Worm (Caenorhabditis elegans) whole organism, early embryonic: ENCODE data around the gene C47E8.1.

ENCODE experiments used
- B0310.2 ChIP-seq: sonication (generic microtip); optimal IDR thresholded peaks from 2 replicates; lab custom pipeline; 2016; ENCODE audit warnings: mild to moderate bottlenecking, missing genetic modification characterization, missing compliant biosample characterization
- ama-1 ChIP-seq: fragments of 150-350 bp; optimal IDR thresholded peaks from 2 replicates; lab custom pipeline; 2014
- ceh-13 ChIP-seq: fragments of 200-800 bp; sonication (Bioruptor generic); optimal IDR thresholded peaks from 2 replicates; lab custom pipeline; 2018; ENCODE audit warnings: mild to moderate bottlenecking, missing genetic modification characterization, missing compliant biosample characterization
- ets-7 ChIP-seq: sonication (generic microtip); optimal IDR thresholded peaks from 2 replicates; lab custom pipeline; 2016; ENCODE audit warnings: missing genotype, missing genetic modification characterization, missing compliant biosample characterization
- flt-1 ChIP-seq: fragments of 200-800 bp; sonication (Bioruptor generic); IDR thresholded peaks from 2 replicates; pipeline ENCODE4 v1.3.6; 2022; ENCODE audit warnings: missing genetic modification characterization, missing compliant biosample characterization
- hmbx-1 ChIP-seq: sonication (generic microtip); optimal IDR thresholded peaks from 2 replicates; lab custom pipeline; 2016; ENCODE audit warnings: mild to moderate bottlenecking, missing genetic modification characterization, missing compliant biosample characterization
- scrt-1 ChIP-seq: fragments of 200-800 bp; sonication (Bioruptor generic); IDR thresholded peaks from 2 replicates; pipeline ENCODE4 v1.3.6; 2022; ENCODE audit warnings: missing genetic modification characterization, missing compliant biosample characterization
- tbx-11 ChIP-seq: fragments of 200-800 bp; sonication (Bioruptor generic); IDR thresholded peaks from 2 replicates; pipeline ENCODE4 v1.3.6; 2022; ENCODE audit warnings: missing genetic modification characterization, missing compliant biosample characterization
- tbx-37 ChIP-seq: fragments of 200-800 bp; sonication (Bioruptor generic); conservative IDR thresholded peaks from 2 replicates; pipeline ENCODE4 v1.3.6; 2022; ENCODE audit warnings: missing genetic modification reagents, missing genetic modification characterization, missing compliant biosample characterization

DNA sequence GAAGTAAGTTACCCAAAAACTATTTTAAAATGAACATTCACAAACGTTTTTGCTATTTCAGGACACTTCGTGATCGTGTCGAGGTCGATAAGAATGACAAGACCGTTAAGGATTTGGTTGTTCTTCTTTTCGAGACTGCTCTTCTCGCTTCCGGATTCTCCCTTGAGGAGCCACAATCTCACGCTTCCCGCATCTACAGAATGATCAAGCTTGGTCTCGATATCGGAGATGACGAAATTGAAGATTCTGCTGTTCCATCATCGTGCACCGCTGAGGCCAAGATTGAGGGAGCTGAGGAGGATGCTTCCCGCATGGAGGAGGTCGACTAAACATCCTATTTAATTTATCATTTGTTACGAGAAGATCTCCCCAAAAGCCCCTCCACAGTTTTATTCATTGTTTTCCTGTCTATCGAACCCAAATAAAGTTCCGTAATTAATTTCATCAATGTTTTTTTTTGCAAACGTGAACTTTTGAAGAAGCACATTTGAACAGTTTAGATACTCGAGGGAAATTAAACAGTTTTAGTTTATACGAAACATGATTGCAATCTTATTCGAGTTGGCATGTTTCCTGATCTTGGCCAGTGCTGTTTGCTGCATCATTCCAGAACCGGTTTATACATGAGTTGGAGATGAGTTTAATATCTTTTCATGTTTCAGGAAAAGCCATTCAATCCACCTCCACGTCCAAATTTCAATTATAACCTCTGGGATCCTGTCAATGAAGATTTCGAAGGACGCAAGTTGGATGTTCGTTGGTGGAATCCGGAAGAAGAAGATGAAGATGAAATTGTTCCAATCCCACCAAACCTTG lies 22.5 kb downstream of the C47E8.1 start, which contains the start of gene C47E8.11:
- TF ChIP-seq ceh-13 (GFP tag; lab: Kevin White, UChicago) (no peak), hmbx-1 (no peak), flt-1 (GFP tag; lab: Robert Waterston, UW) (no peak), ets-7 (tag; lab: Kevin White, UChicago) (peak; percentile 30), tbx-11 (no peak), ama-1 (peak; percentile 58), tbx-37 (GFP tag; lab: Robert Waterston, UW) (no peak), B0310.2 (tag; lab: Kevin White, UChicago) (no peak), scrt-1 (no peak)
